Fruit fly (Drosophila melanogaster) whole organism, embryonic: Measurements from ENCODE around the gene CG31287.

ENCODE experiments used
- Adf1 ChIP-seq: fragments of 200-800 bp; sonication (Bioruptor generic); IDR thresholded peaks from 2 replicates; pipeline ENCODE4 v1.3.6; 2022; ENCODE audit warnings: missing biosample characterization, missing genetic modification characterization
- Bgb ChIP-seq: fragments of 200-800 bp; sonication (Bioruptor generic); IDR thresholded peaks from 2 replicates; pipeline ENCODE4 v1.3.6; 2022; ENCODE audit warnings: missing biosample characterization, missing genetic modification characterization; ENCODE audit not compliant: partially characterized antibody
- CG10267 ChIP-seq: fragments of 200-800 bp; sonication (Bioruptor generic); optimal IDR thresholded peaks from 2 replicates; lab custom pipeline; 2018; ENCODE audit warnings: missing biosample characterization, mild to moderate bottlenecking, missing genetic modification characterization, moderate library complexity
- CG10543 ChIP-seq: fragments of 200-800 bp; sonication (Bioruptor generic); optimal IDR thresholded peaks from 3 replicates; lab custom pipeline; 2017; ENCODE audit warnings: missing biosample characterization, mild to moderate bottlenecking, missing genetic modification characterization, moderate library complexity
- CG11456 ChIP-seq: fragments of 200-800 bp; sonication (Bioruptor generic); IDR thresholded peaks from 3 replicates; pipeline ENCODE4 v1.3.6; 2022; ENCODE audit warnings: missing biosample characterization, missing genetic modification characterization
- CG11560 ChIP-seq: fragments of 200-800 bp; sonication (Bioruptor generic); IDR thresholded peaks from 3 replicates; pipeline ENCODE4 v1.3.6; 2022; ENCODE audit warnings: missing biosample characterization, missing genetic modification characterization
- CG12071 ChIP-seq: fragments of 200-800 bp; sonication (Bioruptor generic); optimal IDR thresholded peaks from 3 replicates; lab custom pipeline; 2018; ENCODE audit warnings: missing biosample characterization, mild to moderate bottlenecking, missing genetic modification characterization
- CG12104 ChIP-seq: fragments of 200-800 bp; sonication (Bioruptor generic); optimal IDR thresholded peaks from 3 replicates; lab custom pipeline; 2016; ENCODE audit warnings: missing biosample characterization, missing genetic modification characterization
- CG12659 ChIP-seq: fragments of 200-800 bp; sonication (Bioruptor generic); optimal IDR thresholded peaks from 3 replicates; lab custom pipeline; 2017; ENCODE audit warnings: mild to moderate bottlenecking, missing biosample characterization, missing genetic modification reagents, missing genetic modification characterization
- CG14014 ChIP-seq: fragments of 200-800 bp; sonication (Bioruptor generic); IDR thresholded peaks from 2 replicates; pipeline ENCODE4 v1.3.6; 2022; ENCODE audit warnings: missing biosample characterization, missing genetic modification characterization
- CG15269 ChIP-seq: fragments of 200-800 bp; sonication (Bioruptor generic); optimal IDR thresholded peaks from 2 replicates; lab custom pipeline; 2018; ENCODE audit warnings: missing biosample characterization, mild to moderate bottlenecking, missing genetic modification characterization, moderate library complexity
- CG1647 ChIP-seq: fragments of 200-800 bp; sonication (Bioruptor generic); optimal IDR thresholded peaks from 3 replicates; lab custom pipeline; 2016; ENCODE audit warnings: missing biosample characterization, missing genetic modification characterization
- CG17361 ChIP-seq: fragments of 200-800 bp; sonication (Bioruptor generic); IDR thresholded peaks from 3 replicates; pipeline ENCODE4 v1.3.6; 2022; ENCODE audit warnings: missing biosample characterization, missing genetic modification characterization
- CG18619 ChIP-seq: fragments of 200-800 bp; sonication (Bioruptor generic); optimal IDR thresholded peaks from 3 replicates; lab custom pipeline; 2017; ENCODE audit warnings: missing biosample characterization, mild to moderate bottlenecking, missing genetic modification characterization
- CG2712 ChIP-seq: fragments of 200-800 bp; optimal IDR thresholded peaks from 3 replicates; lab custom pipeline; 2019; ENCODE audit warnings: missing biosample characterization, mild to moderate bottlenecking, missing genetic modification characterization, moderate library complexity
- CG33557 ChIP-seq: fragments of 200-800 bp; sonication (Bioruptor generic); optimal IDR thresholded peaks from 2 replicates; lab custom pipeline; 2019; ENCODE audit warnings: missing biosample characterization, mild to moderate bottlenecking, missing genetic modification characterization, moderate library complexity
- CG6689 ChIP-seq: fragments of 200-800 bp; sonication (Bioruptor generic); IDR thresholded peaks from 2 replicates; pipeline ENCODE4 v1.3.6; 2022; ENCODE audit warnings: missing biosample characterization, missing genetic modification characterization
- CG7928 ChIP-seq: fragments of 200-800 bp; sonication (Bioruptor generic); optimal IDR thresholded peaks from 2 replicates; lab custom pipeline; 2017; ENCODE audit warnings: missing biosample characterization, mild to moderate bottlenecking, missing genetic modification characterization
- CG7963 ChIP-seq: fragments of 200-800 bp; sonication (Bioruptor generic); IDR thresholded peaks from 3 replicates; pipeline ENCODE4 v1.3.6; 2022; ENCODE audit warnings: missing biosample characterization, missing genetic modification characterization; ENCODE audit not compliant: partially characterized antibody
- CG8290 ChIP-seq, 3 experiments: fragments of 200-800 bp; sonication (Bioruptor generic); optimal IDR thresholded peaks; 2 replicates each; lab custom pipeline; 2016 to 2019; ENCODE audit warnings: missing biosample characterization in 3 of 3, missing genetic modification characterization in 3 of 3, mild to moderate bottlenecking in 2 of 3, moderate library complexity in 1 of 3
- CG8924 ChIP-seq: fragments of 200-800 bp; optimal IDR thresholded peaks from 3 replicates; lab custom pipeline; 2019; ENCODE audit warnings: missing biosample characterization, mild to moderate bottlenecking, missing genetic modification characterization, moderate library complexity
- CG9437 ChIP-seq: fragments of 200-800 bp; sonication (Bioruptor generic); optimal IDR thresholded peaks from 2 replicates; lab custom pipeline; 2018; ENCODE audit warnings: missing biosample characterization, mild to moderate bottlenecking, missing genetic modification characterization
- CoRest ChIP-seq: fragments of 200-800 bp; sonication (Bioruptor generic); optimal IDR thresholded peaks from 3 replicates; lab custom pipeline; 2018; ENCODE audit warnings: missing biosample characterization, mild to moderate bottlenecking, missing genetic modification characterization, moderate library complexity
- Dip2 ChIP-seq: fragments of 200-800 bp; sonication (Bioruptor generic); IDR thresholded peaks from 2 replicates; pipeline ENCODE4 v1.3.6; 2022; ENCODE audit warnings: missing biosample characterization, missing genetic modification characterization
- Dp ChIP-seq: fragments of 200-800 bp; sonication (Bioruptor generic); optimal IDR thresholded peaks from 2 replicates; lab custom pipeline; 2018; ENCODE audit warnings: missing biosample characterization, mild to moderate bottlenecking, missing genetic modification characterization, moderate library complexity
- HHEX ChIP-seq: fragments of 200-800 bp; sonication (Bioruptor generic); optimal IDR thresholded peaks from 3 replicates; lab custom pipeline; 2017; ENCODE audit warnings: missing biosample characterization, mild to moderate bottlenecking, missing genetic modification characterization, missing genetic modification reagents
- Hmr ChIP-seq: fragments of 200-800 bp; sonication (Bioruptor generic); optimal IDR thresholded peaks from 3 replicates; lab custom pipeline; 2017; ENCODE audit warnings: mild to moderate bottlenecking, missing biosample characterization, missing genetic modification reagents, missing genetic modification characterization
- MBD-R2 ChIP-seq: fragments of 200-800 bp; sonication (Bioruptor generic); IDR thresholded peaks from 2 replicates; pipeline ENCODE4 v1.3.6; 2022; ENCODE audit warnings: missing biosample characterization, missing genetic modification characterization
- NC2α ChIP-seq: fragments of 200-800 bp; sonication (Bioruptor generic); optimal IDR thresholded peaks from 2 replicates; lab custom pipeline; 2016; ENCODE audit warnings: missing biosample characterization, missing genetic modification characterization
- Opbp ChIP-seq: fragments of 200-800 bp; sonication (Bioruptor generic); IDR thresholded peaks from 3 replicates; pipeline ENCODE4 v1.3.6; 2022; ENCODE audit warnings: missing biosample characterization, missing genetic modification characterization; ENCODE audit not compliant: partially characterized antibody
- Ravus ChIP-seq: fragments of 200-800 bp; sonication (Bioruptor generic); IDR thresholded peaks from 2 replicates; pipeline ENCODE4 v1.3.6; 2022; ENCODE audit warnings: missing biosample characterization, missing genetic modification characterization
- Sox102F ChIP-seq: fragments of 200-800 bp; sonication (Bioruptor generic); optimal IDR thresholded peaks from 2 replicates; lab custom pipeline; 2018; ENCODE audit warnings: missing biosample characterization, mild to moderate bottlenecking, missing genetic modification characterization, moderate library complexity
- Spps ChIP-seq: fragments of 200-800 bp; sonication (Bioruptor generic); optimal IDR thresholded peaks from 2 replicates; lab custom pipeline; 2018; ENCODE audit warnings: missing biosample characterization, mild to moderate bottlenecking, missing genetic modification characterization
- Taf1 ChIP-seq: fragments of 200-800 bp; sonication (Bioruptor generic); IDR thresholded peaks from 2 replicates; pipeline ENCODE4 v1.3.6; 2022; ENCODE audit warnings: missing biosample characterization, missing genetic modification characterization
- abd-A ChIP-seq: fragments of 200-800 bp; sonication (Bioruptor generic); optimal IDR thresholded peaks from 3 replicates; lab custom pipeline; 2019; ENCODE audit warnings: missing biosample characterization, mild to moderate bottlenecking, missing genetic modification characterization, moderate library complexity
- bsh ChIP-seq, 2 experiments: fragments of 200-800 bp; sonication (Bioruptor generic); optimal IDR thresholded peaks; 2 replicates each; lab custom pipeline; 2017 to 2018; ENCODE audit warnings: mild to moderate bottlenecking in 2 of 2, missing biosample characterization in 2 of 2, missing genetic modification characterization in 2 of 2, moderate library complexity in 1 of 2
- cato ChIP-seq: fragments of 200-800 bp; sonication (Bioruptor generic); optimal IDR thresholded peaks from 2 replicates; lab custom pipeline; 2016; ENCODE audit warnings: missing biosample characterization, missing genetic modification characterization, borderline replicate concordance
- chinmo ChIP-seq: fragments of 200-800 bp; sonication (Bioruptor generic); IDR thresholded peaks from 4 replicates; pipeline ENCODE4 v1.3.6; 2022; ENCODE audit warnings: missing biosample characterization, missing genetic modification characterization; ENCODE audit not compliant: partially characterized antibody
- chm ChIP-seq: fragments of 200-800 bp; sonication (Bioruptor generic); IDR thresholded peaks from 2 replicates; pipeline ENCODE4 v1.3.6; 2022; ENCODE audit warnings: missing biosample characterization, missing genetic modification characterization
- dimm ChIP-seq: fragments of 200-800 bp; sonication (Bioruptor generic); IDR thresholded peaks from 2 replicates; pipeline ENCODE4 v1.3.6; 2022; ENCODE audit warnings: missing biosample characterization, missing genetic modification characterization
- ewg ChIP-seq: fragments of 200-800 bp; sonication (Bioruptor generic); optimal IDR thresholded peaks from 3 replicates; lab custom pipeline; 2017; ENCODE audit warnings: mild to moderate bottlenecking, missing biosample characterization, missing genetic modification reagents, missing genetic modification characterization
- gro ChIP-seq: fragments of 200-800 bp; sonication (Bioruptor generic); optimal IDR thresholded peaks from 2 replicates; lab custom pipeline; 2016; ENCODE audit warnings: missing biosample characterization, missing genetic modification characterization
- gsb-n ChIP-seq: fragments of 200-800 bp; sonication (Bioruptor generic); optimal IDR thresholded peaks from 3 replicates; lab custom pipeline; 2018; ENCODE audit warnings: missing biosample characterization, mild to moderate bottlenecking, missing genetic modification characterization
- pan ChIP-seq, 4 experiments: fragments of >200 bp in 3 of 4; fragments of 200-800 bp in 1 of 4; sonication (Bioruptor generic) in 1 of 4; optimal IDR thresholded peaks in 3 of 4; IDR thresholded peaks in 1 of 4; 2 replicates each; pipeline versions ENCODE4 v1.3.6 to Lab custom; 2017 to 2022; ENCODE audit warnings: missing biosample characterization in 2 of 4, missing genetic modification characterization in 2 of 4, mixed read lengths in 1 of 4
- schlank ChIP-seq: fragments of 200-800 bp; sonication (Bioruptor generic); optimal IDR thresholded peaks from 2 replicates; lab custom pipeline; 2018; ENCODE audit warnings: missing biosample characterization, mild to moderate bottlenecking, missing genetic modification characterization
- trem ChIP-seq: fragments of 200-800 bp; optimal IDR thresholded peaks from 3 replicates; lab custom pipeline; 2019; ENCODE audit warnings: missing biosample characterization, mild to moderate bottlenecking, missing genetic modification characterization, moderate library complexity

Gene CG31287

DNA sequence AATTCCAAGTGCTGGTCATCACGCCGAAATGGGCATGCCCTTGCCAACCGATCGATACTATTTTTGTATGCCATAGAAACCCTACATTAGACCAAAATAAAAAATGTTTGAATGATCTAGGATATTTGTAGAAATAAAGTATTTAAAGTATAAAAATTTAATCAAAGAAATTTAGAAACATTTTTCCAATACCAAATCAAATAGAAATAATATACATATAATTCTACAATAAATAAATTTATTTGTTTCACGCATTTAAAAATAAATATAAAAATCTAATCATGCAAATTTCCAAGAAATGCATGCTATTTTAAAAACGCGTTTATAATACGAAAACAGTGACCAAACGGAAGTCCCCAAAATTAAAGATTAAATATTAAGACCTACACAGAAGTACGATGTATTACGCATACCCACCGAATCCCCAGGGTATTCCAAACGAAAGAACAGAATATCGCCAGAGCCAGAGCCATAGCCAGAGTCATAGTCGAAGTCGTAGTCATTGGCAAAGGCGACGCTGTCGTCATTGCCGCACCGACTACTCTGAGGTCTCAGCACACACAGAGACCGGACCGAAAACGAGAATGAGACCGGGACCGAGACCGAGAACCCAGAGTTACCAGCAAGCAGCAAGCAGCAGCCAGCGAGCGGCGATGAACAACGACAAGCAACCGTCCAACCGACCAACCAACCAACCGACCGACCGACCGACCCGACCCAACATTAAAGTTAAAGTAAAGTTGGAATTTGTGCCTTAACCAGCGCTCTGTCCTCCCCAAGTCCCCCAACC lies 5.9 kb downstream of the CG31287 start (continued):
- TF ChIP-seq CG11560 (tag; lab: Robert Waterston, UW) (no peak), schlank (tag; lab: Kevin White, UChicago) (peak; percentile 26), CG17361 (peak; percentile 77), CG15269 (tag; lab: Kevin White, UChicago) (peak; percentile 60), CG8924 (tag; lab: Kevin White, UChicago) (peak; percentile 61), CG7928 (no peak), CG6689 (GFP tag; lab: Robert Waterston, UW) (peak; percentile 40; the same call in 1 of the 2 replicates), Bgb (GFP tag; lab: Robert Waterston, UW) (peak; percentile 35; the same call in 1 of the 2 replicates), Dp (GFP tag; lab: Kevin White, UChicago) (no peak), Spps (tag; lab: Kevin White, UChicago) (peak; percentile 51), trem (tag; lab: Kevin White, UChicago) (peak; percentile 20), pan (optimal IDR thresholded peaks at IDR 0.05; lab: Kevin White, UChicago) (no peak), pan (GFP tag; optimal IDR thresholded peaks at IDR 0.05 in 1 of 2, IDR thresholded peaks at IDR 0.05 in 1 of 2) (peak in 1 of 2 experiments; percentile 41), CG12071 (GFP tag; lab: Kevin White, UChicago) (peak; percentile 4), dimm (GFP tag; lab: Robert Waterston, UW) (0 out of 2 replicates have a peak, but pooled peaks have one; percentile 4), CG9437 (peak; percentile 60), Sox102F (GFP tag; lab: Kevin White, UChicago) (peak; percentile 56), chinmo (GFP tag; lab: Robert Waterston, UW) (peak; percentile 84; the same call in 2 of the 4 replicates), CG10543 (peak; percentile 83), CG12659 (GFP tag; lab: Kevin White, UChicago) (peak; percentile 24), Dip2 (no peak), cato (GFP tag; lab: Kevin White, UChicago) (peak; percentile 29), CoRest (tag; lab: Kevin White, UChicago) (peak; percentile 62), Hmr (GFP tag; lab: Kevin White, UChicago) (peak; percentile 39), HHEX (GFP tag; lab: Kevin White, UChicago) (peak; percentile 43), CG1647 (GFP tag; lab: Kevin White, UChicago) (no peak), Ravus (GFP tag; lab: Robert Waterston, UW) (no peak), CG11456 (GFP tag; lab: Robert Waterston, UW) (0 out of 3 replicates have a peak, but pooled peaks have one; percentile 63), abd-A (tag; lab: Kevin White, UChicago) (peak; percentile 59), CG14014 (peak; percentile 53; the same call in 1 of the 2 replicates), CG8290 (GFP tag; optimal IDR thresholded peaks at IDR 0.05; lab: Kevin White, UChicago) (no peak), CG8290 (tag; optimal IDR thresholded peaks at IDR 0.05; lab: Kevin White, UChicago) (peak in 1 of 2 experiments; percentile 75), Adf1 (peak; percentile 61; the same call in 1 of the 2 replicates), chm (GFP tag; lab: Robert Waterston, UW) (peak; percentile 67; the same call in 1 of the 2 replicates), Opbp (GFP tag; lab: Robert Waterston, UW) (0 out of 3 replicates have a peak, but pooled peaks have one; percentile 17), CG33557 (peak; percentile 33), bsh (GFP tag; optimal IDR thresholded peaks at IDR 0.05; lab: Kevin White, UChicago) (peak; percentile 55 to 59), CG18619 (GFP tag; lab: Kevin White, UChicago) (peak; percentile 49), MBD-R2 (GFP tag; lab: Robert Waterston, UW) (no peak; the same call in 1 of the 2 replicates), CG2712 (tag; lab: Kevin White, UChicago) (peak; percentile 72), NC2α (no peak), CG7963 (no peak), CG10267 (peak; percentile 59), ewg (GFP tag; lab: Kevin White, UChicago) (no peak), Taf1 (GFP tag; lab: Robert Waterston, UW) (0 out of 2 replicates have a peak, but pooled peaks have one; percentile 18), gro (GFP tag; lab: Kevin White, UChicago) (no peak), gsb-n (peak; percentile 5), CG12104 (GFP tag; lab: Kevin White, UChicago) (peak; percentile 8)
